Worm (Caenorhabditis elegans) whole organism, L1 larva: Measurements from ENCODE around the gene R02C2.1.
"Not testable (repeated sequence)": the region's sequence is repeated elsewhere in the genome, so short reads cannot be mapped to it uniquely, and the experiment has no call there.

Source experiments
- C34B4.2 ChIP-seq: sonication (generic microtip); optimal IDR thresholded peaks from 2 replicates; lab custom pipeline; 2017; ENCODE audit warnings: mild to moderate bottlenecking, missing genetic modification characterization, missing compliant biosample characterization
- Y116A8C.19 ChIP-seq: sonication (generic microtip); optimal IDR thresholded peaks from 2 replicates; lab custom pipeline; 2016; ENCODE audit warnings: missing compliant biosample characterization, missing genetic modification characterization, borderline replicate concordance
- aha-1 ChIP-seq: fragments of 150-350 bp; optimal IDR thresholded peaks from 2 replicates; lab custom pipeline; 2014; ENCODE audit warnings: missing biosample characterization, missing genetic modification characterization
- alr-1 ChIP-seq: fragments of 200-800 bp; sonication (Bioruptor generic); optimal IDR thresholded peaks from 2 replicates; lab custom pipeline; 2018; ENCODE audit warnings: borderline replicate concordance, mild to moderate bottlenecking, missing genetic modification characterization, missing compliant biosample characterization
- aly-2 ChIP-seq: fragments of 150-350 bp; optimal IDR thresholded peaks from 2 replicates; lab custom pipeline; 2014; ENCODE audit warnings: missing biosample characterization, missing genetic modification characterization
- ceh-63 ChIP-seq: fragments of 200-800 bp; sonication (Bioruptor generic); optimal IDR thresholded peaks from 2 replicates; lab custom pipeline; 2018; ENCODE audit warnings: mild to moderate bottlenecking, missing genetic modification characterization, missing compliant biosample characterization
- dsc-1 ChIP-seq: sonication (generic microtip); optimal IDR thresholded peaks from 2 replicates; lab custom pipeline; 2016; ENCODE audit warnings: mild to moderate bottlenecking, missing genetic modification characterization, missing compliant biosample characterization
- efl-1 ChIP-seq, 4 experiments: fragments of 150-350 bp; optimal IDR thresholded peaks in 3 of 4; peaks in 1 of 4; 1 replicate in 1 of 4; 2 replicates in 3 of 4; lab custom pipeline; 2014; ENCODE audit warnings: missing biosample characterization in 2 of 4, missing genetic modification characterization in 2 of 4, missing genetic modification reagents in 2 of 4
- egl-27 ChIP-seq, 2 experiments: fragments of 150-350 bp in 1 of 2; sonication (generic microtip); optimal IDR thresholded peaks; 3 replicates each; lab custom pipeline; 2017 to 2018; ENCODE audit warnings: missing biosample characterization in 2 of 2, missing genetic modification characterization in 2 of 2, missing genetic modification reagents in 2 of 2
- elt-2 ChIP-seq: sonication (generic microtip); optimal IDR thresholded peaks from 2 replicates; lab custom pipeline; 2016; ENCODE audit warnings: missing genetic modification characterization, mild to moderate bottlenecking, inconsistent platforms, missing compliant biosample characterization, missing genetic modification reagents
- fkh-10 ChIP-seq: sonication (generic microtip); optimal IDR thresholded peaks from 2 replicates; lab custom pipeline; 2017; ENCODE audit warnings: missing biosample characterization, missing genetic modification reagents, missing genetic modification characterization
- fkh-4 ChIP-seq: sonication (generic microtip); optimal IDR thresholded peaks from 2 replicates; lab custom pipeline; 2016; ENCODE audit warnings: missing compliant biosample characterization, missing genetic modification characterization, borderline replicate concordance
- fos-1 ChIP-seq: fragments of 150-350 bp; optimal IDR thresholded peaks from 2 replicates; lab custom pipeline; 2014; ENCODE audit warnings: missing biosample characterization, missing genetic modification characterization
- hlh-17 ChIP-seq: fragments of 200-800 bp; sonication (Bioruptor generic); optimal IDR thresholded peaks from 2 replicates; lab custom pipeline; 2018; ENCODE audit warnings: missing genetic modification characterization, mild to moderate bottlenecking, missing compliant biosample characterization, moderate library complexity, borderline replicate concordance
- hlh-4 ChIP-seq: sonication (generic microtip); optimal IDR thresholded peaks from 2 replicates; lab custom pipeline; 2016; ENCODE audit warnings: mild to moderate bottlenecking, missing genetic modification characterization, missing compliant biosample characterization
- lin-14 ChIP-seq: fragments of 200-800 bp; sonication (Bioruptor generic); optimal IDR thresholded peaks from 2 replicates; lab custom pipeline; 2018; ENCODE audit warnings: mild to moderate bottlenecking, missing genetic modification characterization, moderate library complexity, missing compliant biosample characterization
- lsy-2 ChIP-seq, 2 experiments: fragments of 150-350 bp; optimal IDR thresholded peaks; 2 replicates each; lab custom pipeline; 2014; ENCODE audit warnings: missing biosample characterization in 2 of 2, missing genetic modification characterization in 2 of 2
- mdl-1 ChIP-seq, 2 experiments: fragments of 150-350 bp; optimal IDR thresholded peaks; 2 replicates each; lab custom pipeline; 2014 to 2017; ENCODE audit warnings: missing biosample characterization in 2 of 2, missing genetic modification characterization in 2 of 2, inconsistent platforms in 1 of 2
- nhr-12 ChIP-seq: sonication (generic microtip); optimal IDR thresholded peaks from 2 replicates; lab custom pipeline; 2017; ENCODE audit warnings: missing biosample characterization, missing genetic modification characterization
- nhr-20 ChIP-seq: sonication (generic microtip); optimal IDR thresholded peaks from 2 replicates; lab custom pipeline; 2016; ENCODE audit warnings: mild to moderate bottlenecking, missing genetic modification characterization, missing compliant biosample characterization
- nhr-71 ChIP-seq: sonication (generic microtip); optimal IDR thresholded peaks from 2 replicates; lab custom pipeline; 2016; ENCODE audit warnings: mild to moderate bottlenecking, missing genetic modification characterization, moderate library complexity, missing compliant biosample characterization
- nhr-84 ChIP-seq: sonication (generic microtip); optimal IDR thresholded peaks from 2 replicates; lab custom pipeline; 2017; ENCODE audit warnings: missing biosample characterization, missing genetic modification characterization
- nhr-90 ChIP-seq: sonication (generic microtip); optimal IDR thresholded peaks from 2 replicates; lab custom pipeline; 2016; ENCODE audit warnings: mild to moderate bottlenecking, missing genetic modification characterization, missing compliant biosample characterization; ENCODE audit not compliant: poor library complexity
- skn-1 ChIP-seq: fragments of 150-350 bp; optimal IDR thresholded peaks from 2 replicates; lab custom pipeline; 2014; ENCODE audit warnings: missing biosample characterization, missing genetic modification characterization
- tlp-1 ChIP-seq: fragments of 150-350 bp; optimal IDR thresholded peaks from 2 replicates; lab custom pipeline; 2014; ENCODE audit warnings: missing biosample characterization, missing genetic modification characterization
- unc-130 ChIP-seq: fragments of 150-350 bp; optimal IDR thresholded peaks from 2 replicates; lab custom pipeline; 2017; ENCODE audit warnings: missing biosample characterization, missing genetic modification characterization, inconsistent platforms
- unc-30 ChIP-seq: sonication (generic microtip); optimal IDR thresholded peaks from 2 replicates; lab custom pipeline; 2017; ENCODE audit warnings: missing biosample characterization, missing genetic modification characterization
- unc-62 ChIP-seq: fragments of 150-350 bp; optimal IDR thresholded peaks from 2 replicates; lab custom pipeline; 2014; ENCODE audit warnings: missing biosample characterization, missing genetic modification reagents, missing genetic modification characterization
- ztf-11 ChIP-seq, 2 experiments: sonication (generic microtip); optimal IDR thresholded peaks; 2 replicates each; lab custom pipeline; 2016 to 2017; ENCODE audit warnings: missing genetic modification characterization in 2 of 2, missing biosample characterization in 1 of 2, missing compliant biosample characterization in 1 of 2
- ztf-4 ChIP-seq: fragments of 150-350 bp; optimal IDR thresholded peaks from 2 replicates; lab custom pipeline; 2014; ENCODE audit warnings: missing biosample characterization, missing genetic modification characterization

Gene R02C2.1

ce11 chrV:234572-234971 lies 3.4 kb downstream of the R02C2.1 start, which contains the start of gene kin-33:
Gene kin-33 (minus strand): TSS chrV:234672.
- TF ChIP-seq unc-62 (no peak), nhr-84 (tag; lab: Kevin White, UChicago) (no peak), lsy-2 (tag; optimal IDR thresholded peaks at IDR 0.05; lab: Kevin White, UChicago) (no peak), mdl-1 (tag; optimal IDR thresholded peaks at IDR 0.05; lab: Kevin White, UChicago) (no peak)

- no peak for TF ChIP-seq efl-1 (optimal IDR thresholded peaks at IDR 0.05; lab: Kevin White, UChicago)
- no peak for TF ChIP-seq efl-1 (GFP tag; optimal IDR thresholded peaks at IDR 0.05 in 1 of 2; lab: Kevin White, UChicago)
- TF ChIP-seq Y116A8C.19 (tag; lab: Kevin White, UChicago) = no peak
- TF ChIP-seq aha-1 = no peak
- no peak for TF ChIP-seq ceh-63
- TF ChIP-seq unc-130 = no peak
- no peak for TF ChIP-seq elt-2 (tag; lab: Kevin White, UChicago)
- no peak for TF ChIP-seq lsy-2 (tag; optimal IDR thresholded peaks at IDR 0.05; lab: Kevin White, UChicago)
- no peak for TF ChIP-seq nhr-12 (tag; lab: Kevin White, UChicago)
- no peak for TF ChIP-seq nhr-20
- no peak for TF ChIP-seq lin-14
- TF ChIP-seq tlp-1 (tag; lab: Kevin White, UChicago) = no peak
- no peak for TF ChIP-seq nhr-71 (tag; lab: Kevin White, UChicago)
- TF ChIP-seq ztf-4 (tag; lab: Kevin White, UChicago) = no peak
- TF ChIP-seq ztf-11 (tag; optimal IDR thresholded peaks at IDR 0.05; lab: Kevin White, UChicago) = no peak
- no peak for TF ChIP-seq aly-2 (tag; lab: Kevin White, UChicago)
- TF ChIP-seq hlh-17 (GFP tag; lab: Kevin White, UChicago) = no peak
- TF ChIP-seq egl-27 (tag; optimal IDR thresholded peaks at IDR 0.05; lab: Kevin White, UChicago) = no peak
- TF ChIP-seq, all 84 proteins: peak for 0
Observed at ce11 chrV:219632-220031, 18.4 kb downstream of the R02C2.1 start, which contains the start of gene srh-80. Gene srh-80 (plus strand): TSS chrV:219932.

- TF ChIP-seq fkh-10 (GFP tag; lab: Kevin White, UChicago) = no peak
- TF ChIP-seq efl-1 (optimal IDR thresholded peaks at IDR 0.05; lab: Kevin White, UChicago) = no peak
- peak in 1 of 2 experiments; percentile 26 for TF ChIP-seq efl-1 (GFP tag; optimal IDR thresholded peaks at IDR 0.05 in 1 of 2; lab: Kevin White, UChicago)
Observed at ce11 chrV:216847-217246, 21.1 kb downstream of the R02C2.1 start, which contains the start of gene srh-78. Gene srh-78 (plus strand): TSS chrV:217147.

- TF ChIP-seq unc-62 (no peak), hlh-4 (tag; lab: Kevin White, UChicago) (peak; percentile 92)
Observed at ce11 chrV:215697-216096, 22.3 kb downstream of the R02C2.1 start.

- TF ChIP-seq unc-130; nhr-90 (tag; lab: Kevin White, UChicago); fos-1: not testable (repeated sequence)
- TF ChIP-seq, all 84 proteins: peak for 0; not testable (repeated sequence) for 84
Observed at ce11 chrV:212687-213086, 25.3 kb downstream of the R02C2.1 start, which contains the start of gene DC2.5. Gene DC2.5 (minus strand): TSS chrV:212787.

ce11 chrV:211388-212168 lies 26.4 kb downstream of the R02C2.1 start:
- TF ChIP-seq fkh-4 (tag; lab: Kevin White, UChicago) = peak; percentile 67
- no peak for TF ChIP-seq unc-30 (tag; lab: Kevin White, UChicago)
- peak; percentile 23 for TF ChIP-seq skn-1 (tag; lab: Kevin White, UChicago)
- TF ChIP-seq alr-1 (tag; lab: Kevin White, UChicago) = no peak
- no peak for TF ChIP-seq efl-1 (optimal IDR thresholded peaks at IDR 0.05; lab: Kevin White, UChicago)
- TF ChIP-seq efl-1 (GFP tag; optimal IDR thresholded peaks at IDR 0.05 in 1 of 2; lab: Kevin White, UChicago) = peak in 1 of 2 experiments; percentile 3
- no peak for TF ChIP-seq C34B4.2 (tag; lab: Kevin White, UChicago)
- TF ChIP-seq dsc-1 = peak; percentile 92
- TF ChIP-seq elt-2 (tag; lab: Kevin White, UChicago) = peak; percentile 20
- TF ChIP-seq nhr-20 = peak; percentile 86
- TF ChIP-seq, all 84 proteins: peak for 6
